Worm (Caenorhabditis elegans): ENCODE results near the gene F01G4.6.

F01G4.6 gene

ce11 chrIV:11112641-11113040 lies 36.7 kb downstream of the F01G4.6 start, which contains the start of gene clc-9:
Gene clc-9 (plus strand): TSS chrIV:11112941.
- TF ChIP-seq lin-11 (tag; optimal IDR thresholded peaks at IDR 0.05) (no peak), unc-62 (GFP tag; optimal IDR thresholded peaks at IDR 0.05) (no peak), skn-1 (tag; optimal IDR thresholded peaks at IDR 0.05) (no peak), ceh-16 (tag; optimal IDR thresholded peaks at IDR 0.05) (no peak), elt-3 (tag; optimal IDR thresholded peaks at IDR 0.05) (no peak), ztf-11 (tag; optimal IDR thresholded peaks at IDR 0.05) (no peak)

DNA sequence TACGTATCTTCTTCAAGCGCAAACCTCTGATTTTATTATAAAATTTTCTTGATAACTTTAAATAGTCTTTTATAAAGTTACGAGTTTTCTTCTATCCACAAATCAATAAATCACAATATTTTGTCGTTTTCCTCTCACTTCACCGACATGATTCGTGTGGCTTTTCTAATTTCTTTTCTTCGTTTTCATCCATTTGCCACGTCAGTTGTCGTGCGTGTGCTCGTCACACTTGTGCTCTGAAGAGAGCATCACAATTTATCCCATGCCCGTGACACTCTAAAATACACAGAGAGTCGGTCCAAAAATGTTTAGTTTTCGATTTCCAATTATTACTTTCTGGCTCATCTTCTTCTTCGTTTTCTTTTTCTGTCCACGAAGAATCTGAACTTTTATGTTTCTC lies 37.4 kb downstream of the F01G4.6 start:
- TF ChIP-seq nhr-23 (tag; optimal IDR thresholded peaks at IDR 0.05) (no peak), crh-2 (tag; optimal IDR thresholded peaks at IDR 0.05) (peak; percentile 49), lsy-2 (tag; optimal IDR thresholded peaks at IDR 0.05) (peak in 1 of 2 experiments; percentile 21), nhr-129 (tag; optimal IDR thresholded peaks at IDR 0.05) (peak; percentile 44), dmd-4 (tag; optimal IDR thresholded peaks at IDR 0.05) (no peak)

DNA sequence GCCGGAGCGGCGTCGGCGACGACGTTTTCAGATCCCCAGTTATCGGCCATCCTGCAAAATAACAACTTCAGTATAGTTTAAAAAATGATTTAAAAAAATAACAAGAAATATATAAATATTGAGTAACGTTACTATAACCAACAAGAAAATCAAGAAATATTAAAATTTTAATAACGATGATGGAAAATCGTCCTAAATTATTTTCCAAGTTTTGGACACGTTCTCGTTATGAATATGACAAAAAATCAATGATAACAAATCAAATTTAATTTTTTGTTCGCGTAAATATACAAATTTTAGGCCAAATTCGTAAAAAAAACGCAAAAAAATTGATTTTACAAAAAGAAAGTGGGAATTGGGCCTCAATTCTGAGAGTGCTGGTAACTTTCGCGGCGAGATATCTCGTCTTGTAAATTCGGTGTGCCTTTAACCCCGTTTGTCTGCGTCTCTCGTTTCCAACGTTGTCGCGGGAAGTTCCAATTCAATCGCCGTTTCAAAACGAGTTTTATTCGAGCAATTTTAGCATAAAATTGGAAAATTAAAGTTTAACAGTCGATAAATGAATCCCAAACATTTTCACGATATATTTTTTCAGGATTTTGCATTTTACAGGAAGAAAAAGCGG lies 38.2 kb downstream of the F01G4.6 start, which contains the start of gene rps-5:
Gene rps-5 (minus strand): TSS at position 51 of the 625 bp plus-strand sequence.
- TF ChIP-seq elt-3 (tag; optimal IDR thresholded peaks at IDR 0.05) = no peak
- peak; percentile 71 for TF ChIP-seq nhr-129 (tag; optimal IDR thresholded peaks at IDR 0.05)
- TF ChIP-seq elt-1 (tag; optimal IDR thresholded peaks at IDR 0.05) = no peak
- TF ChIP-seq lin-11 (tag; optimal IDR thresholded peaks at IDR 0.05) = peak; percentile 47
- no peak for TF ChIP-seq zag-1 (tag; optimal IDR thresholded peaks at IDR 0.05)
- no peak for TF ChIP-seq R02D3.7 (tag; optimal IDR thresholded peaks at IDR 0.05)
- peak; percentile 15 for TF ChIP-seq ZK546.5 (tag; optimal IDR thresholded peaks at IDR 0.05)
- TF ChIP-seq mab-5 (tag; optimal IDR thresholded peaks at IDR 0.05) = peak; percentile 14
- TF ChIP-seq sma-3 (GFP tag; optimal IDR thresholded peaks at IDR 0.05) = peak; percentile 22
- TF ChIP-seq lin-39 (tag; optimal IDR thresholded peaks at IDR 0.05) = no peak
- peak; percentile 78 for TF ChIP-seq gmeb-1 (tag; optimal IDR thresholded peaks at IDR 0.05)
- peak; percentile 29 for TF ChIP-seq sem-4 (tag; optimal IDR thresholded peaks at IDR 0.05)
- peak; percentile 61 for TF ChIP-seq lin-13 (GFP tag; optimal IDR thresholded peaks at IDR 0.05)
- TF ChIP-seq crh-2 (tag; optimal IDR thresholded peaks at IDR 0.05) = peak; percentile 65
- TF ChIP-seq ceh-16 (tag; optimal IDR thresholded peaks at IDR 0.05) = no peak
- peak; percentile 49 for TF ChIP-seq snpc-4 (tag; optimal IDR thresholded peaks at IDR 0.05)
- TF ChIP-seq F13H6.1 (tag; optimal IDR thresholded peaks at IDR 0.05) = peak; percentile 20
- TF ChIP-seq ztf-4 (tag; optimal IDR thresholded peaks at IDR 0.05) = no peak
- TF ChIP-seq skn-1 (tag; optimal IDR thresholded peaks at IDR 0.05) = no peak
- no peak for TF ChIP-seq ztf-1 (GFP tag; conservative IDR thresholded peaks at IDR 0.05)
- TF ChIP-seq ztf-11 (tag; optimal IDR thresholded peaks at IDR 0.05) = no peak
- no peak for TF ChIP-seq nhr-10 (tag; optimal IDR thresholded peaks at IDR 0.05)
- no peak for TF ChIP-seq egl-27 (tag; optimal IDR thresholded peaks at IDR 0.05)
- no peak for TF ChIP-seq nhr-11 (tag; optimal IDR thresholded peaks at IDR 0.05)
- no peak for TF ChIP-seq Y55F3AM.14 (GFP tag; optimal IDR thresholded peaks at IDR 0.05)
- TF ChIP-seq peb-1 (tag; optimal IDR thresholded peaks at IDR 0.05) = no peak
- peak; percentile 50 to 89 for TF ChIP-seq lsy-2 (tag; optimal IDR thresholded peaks at IDR 0.05)
- TF ChIP-seq fos-1 (tag; optimal IDR thresholded peaks at IDR 0.05) = peak; percentile 33
- peak; percentile 18 for TF ChIP-seq ama-1 (optimal IDR thresholded peaks at IDR 0.05)
- TF ChIP-seq aly-2 (tag; optimal IDR thresholded peaks at IDR 0.05) = no peak
- peak; percentile 86 for TF ChIP-seq unc-55 (GFP tag; optimal IDR thresholded peaks at IDR 0.05)
- no peak for TF ChIP-seq mdl-1 (tag; optimal IDR thresholded peaks at IDR 0.05)
- TF ChIP-seq mbf-1 (tag; optimal IDR thresholded peaks at IDR 0.05) = no peak
- no peak for TF ChIP-seq nhr-12 (tag; optimal IDR thresholded peaks at IDR 0.05)
- peak; percentile 33 for TF ChIP-seq nhr-21 (tag; optimal IDR thresholded peaks at IDR 0.05)
- TF ChIP-seq nhr-23 (tag; optimal IDR thresholded peaks at IDR 0.05) = no peak
- peak; percentile 59 for TF ChIP-seq nhr-25 (tag; optimal IDR thresholded peaks at IDR 0.05)
- TF ChIP-seq C34F6.9 (tag; optimal IDR thresholded peaks at IDR 0.05) = peak; percentile 71
- TF ChIP-seq unc-39 (tag; optimal IDR thresholded peaks at IDR 0.05) = no peak
- TF ChIP-seq nhr-6 (tag; optimal IDR thresholded peaks at IDR 0.05) = no peak
- peak; percentile 41 for TF ChIP-seq sma-9 (GFP tag; optimal IDR thresholded peaks at IDR 0.05)
- TF ChIP-seq sma-9 (tag; optimal IDR thresholded peaks at IDR 0.05) = no peak

All from whole organism, L2 larva.